Fruit fly (Drosophila melanogaster): ENCODE results near the gene Alms1b.

The Alms1b gene

dm6 chrX:4616865-4617669 is 13.7 kb downstream of the Alms1b start, which contains the start of gene peb (continued):
- TF ChIP-seq Ada2b (GFP tag; IDR thresholded peaks at IDR 0.05) (no peak), CG9817 (tag; optimal IDR thresholded peaks at IDR 0.05) (no peak), pum (GFP tag; optimal IDR thresholded peaks at IDR 0.05) (peak; percentile 81), Xbp1 (GFP tag; optimal IDR thresholded peaks at IDR 0.05) (peak; percentile 45), bbx (GFP tag; IDR thresholded peaks at IDR 0.05; ENCODE audit: partially characterized antibody) (peak; percentile 59), Ptx1 (GFP tag; IDR thresholded peaks at IDR 0.05) (peak; percentile 61), CG2712 (tag; optimal IDR thresholded peaks at IDR 0.05) (peak; percentile 59), Hr51 (GFP tag; optimal IDR thresholded peaks at IDR 0.05) (peak in 1 of 2 experiments; percentile 24), Myb (GFP tag; optimal IDR thresholded peaks at IDR 0.05) (no peak), Mad (GFP tag; optimal IDR thresholded peaks at IDR 0.05) (peak; percentile 25), tna (GFP tag; IDR thresholded peaks at IDR 0.05; ENCODE audit: partially characterized antibody) (no peak), dmrt11E (tag; optimal IDR thresholded peaks at IDR 0.05) (peak; percentile 81), CG2875 (GFP tag; optimal IDR thresholded peaks at IDR 0.05) (peak; percentile 17), CG14667 (GFP tag; IDR thresholded peaks at IDR 0.05) (no peak), Gsc (GFP tag; IDR thresholded peaks at IDR 0.05) (no peak), wor (GFP tag; IDR thresholded peaks at IDR 0.05) (0 out of 2 replicates have a peak, but pooled peaks have one; percentile 19), ase (GFP tag; IDR thresholded peaks at IDR 0.05) (no peak), Bteb2 (GFP tag; optimal IDR thresholded peaks at IDR 0.05) (no peak), CG12391 (tag; optimal IDR thresholded peaks at IDR 0.05) (peak; percentile 41), B-H1 (GFP tag; IDR thresholded peaks at IDR 0.05) (peak; percentile 34; the same call in 2 of the 3 replicates), pb (GFP tag; optimal IDR thresholded peaks at IDR 0.05) (peak; percentile 33), CG31441 (GFP tag; IDR thresholded peaks at IDR 0.05) (peak; percentile 45; the same call in 1 of the 2 replicates), ems (GFP tag; optimal IDR thresholded peaks at IDR 0.05) (peak; percentile 26), HLH54F (GFP tag; optimal IDR thresholded peaks at IDR 0.05) (peak; percentile 20), dpn (GFP tag; optimal IDR thresholded peaks at IDR 0.05) (peak; percentile 34 to 56), CG14014 (GFP tag; IDR thresholded peaks at IDR 0.05) (peak; percentile 39; the same call in 1 of the 2 replicates), chif (GFP tag; optimal IDR thresholded peaks at IDR 0.05) (peak in 1 of 2 experiments; percentile 77), Antp (GFP tag; optimal IDR thresholded peaks at IDR 0.05) (peak; percentile 63), CG18764 (GFP tag; optimal IDR thresholded peaks at IDR 0.05) (no peak), bsh (GFP tag; optimal IDR thresholded peaks at IDR 0.05) (peak; percentile 29 to 50), amos (GFP tag; IDR thresholded peaks at IDR 0.05; ENCODE audit: partially characterized antibody) (no peak), YL-1 (GFP tag; optimal IDR thresholded peaks at IDR 0.05) (no peak), ken (GFP tag; IDR thresholded peaks at IDR 0.05) (peak; percentile 21; the same call in 1 of the 3 replicates), Dip3 (GFP tag; optimal IDR thresholded peaks at IDR 0.05) (no peak), aop (GFP tag; IDR thresholded peaks at IDR 0.05) (no peak), CG13424 (tag; optimal IDR thresholded peaks at IDR 0.05) (peak; percentile 49), nerfin-1 (tag; optimal IDR thresholded peaks at IDR 0.05) (peak; percentile 13), ERR (GFP tag; optimal IDR thresholded peaks at IDR 0.05) (peak; percentile 6), danr (GFP tag; IDR thresholded peaks at IDR 0.05) (0 out of 2 replicates have a peak, but pooled peaks have one; percentile 13), CG15696 (tag; optimal IDR thresholded peaks at IDR 0.05) (peak; percentile 76), CG14050 (GFP tag; IDR thresholded peaks at IDR 0.05) (no peak), wdn (GFP tag; IDR thresholded peaks at IDR 0.05) (no peak), CG17359 (tag; optimal IDR thresholded peaks at IDR 0.05) (no peak), Xrp1 (GFP tag; IDR thresholded peaks at IDR 0.05) (peak; percentile 81), CG4707 (GFP tag; optimal IDR thresholded peaks at IDR 0.05) (no peak), ci (GFP tag; IDR thresholded peaks at IDR 0.05) (peak; percentile 55; the same call in 2 of the 3 replicates), Neu2 (GFP tag; optimal IDR thresholded peaks at IDR 0.05; ENCODE audit: borderline replicate concordance) (no peak), Max (GFP tag; optimal IDR thresholded peaks at IDR 0.05) (peak; percentile 37), gro (GFP tag; optimal IDR thresholded peaks at IDR 0.05) (no peak)
